Fruit fly (Drosophila melanogaster): ENCODE results near the gene lz.

lz gene

DNA sequence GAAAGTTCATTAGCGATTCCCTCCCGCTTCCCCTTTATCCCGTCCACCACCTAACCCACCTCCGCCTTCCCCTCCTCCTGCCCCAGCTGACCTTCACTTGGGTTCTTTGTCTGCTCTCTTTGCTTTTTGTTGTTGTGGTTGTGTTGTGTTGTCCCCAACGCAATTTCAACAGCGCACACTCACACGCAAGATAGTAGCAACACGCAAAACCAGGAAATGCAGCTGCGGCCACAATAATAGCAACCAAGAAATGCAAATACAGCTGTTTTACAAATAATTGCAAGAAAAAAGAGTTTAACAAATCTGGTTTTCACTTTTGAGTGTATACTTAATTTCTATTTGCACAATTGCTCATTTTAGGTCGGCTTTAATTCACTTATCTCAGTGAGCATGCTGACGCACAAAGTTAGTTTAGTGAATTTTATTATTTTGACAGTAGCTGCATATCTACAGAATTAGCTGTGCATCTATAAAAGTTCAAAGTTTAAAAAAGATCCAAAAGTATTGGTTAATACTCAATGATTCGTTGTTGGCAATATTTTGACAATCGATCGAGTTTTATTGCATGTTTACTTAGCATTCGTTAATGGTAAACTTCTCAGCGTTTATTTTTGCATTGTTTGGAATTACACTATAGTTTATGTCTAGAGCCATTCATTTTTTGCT, 33.1 kb upstream of the lz start (continued):
- TF ChIP-seq CG6654 (GFP tag; optimal IDR thresholded peaks at IDR 0.05), result no peak
- TF ChIP-seq Bgb (GFP tag; IDR thresholded peaks at IDR 0.05; ENCODE audit: partially characterized antibody), result no peak
- TF ChIP-seq CG12236 (GFP tag; optimal IDR thresholded peaks at IDR 0.05), result no peak
- TF ChIP-seq CG3407 (GFP tag; optimal IDR thresholded peaks at IDR 0.05), result no peak
- no peak for TF ChIP-seq CG43689 (GFP tag; IDR thresholded peaks at IDR 0.05)
- no peak for TF ChIP-seq Mad (GFP tag; optimal IDR thresholded peaks at IDR 0.05)
- TF ChIP-seq maf-S (GFP tag; optimal IDR thresholded peaks at IDR 0.05), result no peak
- TF ChIP-seq twi (tag; optimal IDR thresholded peaks at IDR 0.05), result no peak
- no peak for TF ChIP-seq z (GFP tag; IDR thresholded peaks at IDR 0.05)
- TF ChIP-seq Side (GFP tag; optimal IDR thresholded peaks at IDR 0.05), result no peak
- TF ChIP-seq CG6254 (GFP tag; optimal IDR thresholded peaks at IDR 0.05), result no peak
- TF ChIP-seq usp (GFP tag; optimal IDR thresholded peaks at IDR 0.05), result no peak
- TF ChIP-seq CG8478 (optimal IDR thresholded peaks at IDR 0.05), result no peak
- no peak for TF ChIP-seq pan (optimal IDR thresholded peaks at IDR 0.05)
- no peak for TF ChIP-seq pan (GFP tag; optimal IDR thresholded peaks at IDR 0.05 in 1 of 2, IDR thresholded peaks at IDR 0.05 in 1 of 2)
- TF ChIP-seq Kr (GFP tag; optimal IDR thresholded peaks at IDR 0.05), result no peak
- no peak for TF ChIP-seq CG31365 (tag; optimal IDR thresholded peaks at IDR 0.05)
- TF ChIP-seq CG12659 (GFP tag; optimal IDR thresholded peaks at IDR 0.05), result peak; percentile 12
- TF ChIP-seq gsb-n (tag; optimal IDR thresholded peaks at IDR 0.05), result no peak
- TF ChIP-seq CG7372 (GFP tag; IDR thresholded peaks at IDR 0.05), result no peak
- TF ChIP-seq CG15011 (GFP tag; optimal IDR thresholded peaks at IDR 0.05), result no peak
- TF ChIP-seq sob (GFP tag; IDR thresholded peaks at IDR 0.05), result 0 out of 2 replicates have a peak, but pooled peaks have one; percentile 33
- no peak for TF ChIP-seq zen (tag; optimal IDR thresholded peaks at IDR 0.05)
- TF ChIP-seq Ada2b (GFP tag; IDR thresholded peaks at IDR 0.05), result 0 out of 2 replicates have a peak, but pooled peaks have one; percentile 19
- no peak for TF ChIP-seq CG2889 (GFP tag; IDR thresholded peaks at IDR 0.05)
- TF ChIP-seq crol (GFP tag; IDR thresholded peaks at IDR 0.05), result peak; percentile 84
- TF ChIP-seq nerfin-1 (tag; optimal IDR thresholded peaks at IDR 0.05), result no peak
- no peak for TF ChIP-seq bigmax (GFP tag; optimal IDR thresholded peaks at IDR 0.05)
- no peak for TF ChIP-seq her (GFP tag; optimal IDR thresholded peaks at IDR 0.05)
- TF ChIP-seq CG4360 (GFP tag; IDR thresholded peaks at IDR 0.05), result peak; percentile 25; the same call in 1 of the 2 replicates
- TF ChIP-seq odd (GFP tag; optimal IDR thresholded peaks at IDR 0.05), result no peak
- no peak for TF ChIP-seq CG4404 (GFP tag; IDR thresholded peaks at IDR 0.05)
- TF ChIP-seq Hr51 (GFP tag; optimal IDR thresholded peaks at IDR 0.05), result peak in 1 of 2 experiments; percentile 43
- TF ChIP-seq NFAT (GFP tag; IDR thresholded peaks at IDR 0.05), result no peak
- no peak for TF ChIP-seq Dref (GFP tag; IDR thresholded peaks at IDR 0.05)
- no peak for TF ChIP-seq CG13287 (GFP tag; IDR thresholded peaks at IDR 0.05; ENCODE audit: partially characterized antibody)
- TF ChIP-seq Six4 (GFP tag; optimal IDR thresholded peaks at IDR 0.05), result no peak
- peak; percentile 24 for TF ChIP-seq bcd (GFP tag; optimal IDR thresholded peaks at IDR 0.05)
- no peak for TF ChIP-seq CG6854 (GFP tag; optimal IDR thresholded peaks at IDR 0.05)
- TF ChIP-seq CG12391 (tag; optimal IDR thresholded peaks at IDR 0.05), result peak; percentile 40
- TF ChIP-seq Doc2 (GFP tag; IDR thresholded peaks at IDR 0.05), result no peak
- TF ChIP-seq Oaz (GFP tag; IDR thresholded peaks at IDR 0.05), result no peak
- no peak for TF ChIP-seq scrt (GFP tag; optimal IDR thresholded peaks at IDR 0.05)
- no peak for TF ChIP-seq cg (GFP tag; optimal IDR thresholded peaks at IDR 0.05)
- TF ChIP-seq NC2β (GFP tag; optimal IDR thresholded peaks at IDR 0.05), result no peak
- peak; percentile 7 for TF ChIP-seq CG4424 (GFP tag; optimal IDR thresholded peaks at IDR 0.05)
- TF ChIP-seq btn (GFP tag; optimal IDR thresholded peaks at IDR 0.05), result peak; percentile 27
- TF ChIP-seq CG1024 (GFP tag; IDR thresholded peaks at IDR 0.05), result no peak
- TF ChIP-seq wdn (GFP tag; IDR thresholded peaks at IDR 0.05), result no peak
- no peak for TF ChIP-seq CG3281 (GFP tag; optimal IDR thresholded peaks at IDR 0.05)
- TF ChIP-seq MBD-R2 (GFP tag; IDR thresholded peaks at IDR 0.05), result no peak
- TF ChIP-seq sr (GFP tag; IDR thresholded peaks at IDR 0.05), result no peak

Data from whole organism, embryonic.